Fruit fly (Drosophila melanogaster) whole organism, embryonic: ENCODE measurements around the gene sqh.
A peak's percentile ranks its signal among the peaks of the same experiment; 100 is the strongest.

Experiments
- Abd-B ChIP-seq: fragments of 200-800 bp; sonication (Bioruptor generic); optimal IDR thresholded peaks from 2 replicates; lab custom pipeline; 2018; ENCODE audit warnings: missing biosample characterization, mild to moderate bottlenecking, missing genetic modification characterization, moderate library complexity
- Atf3 ChIP-seq: fragments of 200-800 bp; sonication (Bioruptor generic); optimal IDR thresholded peaks from 3 replicates; lab custom pipeline; 2016; ENCODE audit warnings: missing biosample characterization, missing genetic modification characterization
- CG10959 ChIP-seq: fragments of 200-800 bp; sonication (Bioruptor generic); IDR thresholded peaks from 2 replicates; pipeline ENCODE4 v1.3.6; 2022; ENCODE audit warnings: missing biosample characterization, missing genetic modification characterization
- CG11093 ChIP-seq: fragments of 200-800 bp; sonication (Bioruptor generic); IDR thresholded peaks from 3 replicates; pipeline ENCODE4 v1.3.6; 2022; ENCODE audit warnings: missing biosample characterization, missing genetic modification characterization
- CG11398 ChIP-seq: fragments of 200-800 bp; sonication (Bioruptor generic); optimal IDR thresholded peaks from 2 replicates; lab custom pipeline; 2016; ENCODE audit warnings: missing biosample characterization, missing genetic modification characterization
- CG11456 ChIP-seq: fragments of 200-800 bp; sonication (Bioruptor generic); IDR thresholded peaks from 3 replicates; pipeline ENCODE4 v1.3.6; 2022; ENCODE audit warnings: missing biosample characterization, missing genetic modification characterization
- CG12942 ChIP-seq: fragments of 200-800 bp; sonication (Bioruptor generic); optimal IDR thresholded peaks from 3 replicates; lab custom pipeline; 2016; ENCODE audit warnings: missing biosample characterization, missing genetic modification characterization
- CG14667 ChIP-seq: fragments of 200-800 bp; sonication (Bioruptor generic); IDR thresholded peaks from 2 replicates; pipeline ENCODE4 v1.3.6; 2022; ENCODE audit warnings: missing biosample characterization, missing genetic modification characterization
- CG1602 ChIP-seq: fragments of 200-800 bp; sonication (Bioruptor generic); optimal IDR thresholded peaks from 3 replicates; lab custom pipeline; 2016; ENCODE audit warnings: missing biosample characterization, missing genetic modification characterization
- CG1603 ChIP-seq: fragments of 200-800 bp; sonication (Bioruptor generic); optimal IDR thresholded peaks from 2 replicates; lab custom pipeline; 2019; ENCODE audit warnings: missing biosample characterization, mild to moderate bottlenecking, missing genetic modification characterization, moderate library complexity
- CG17568 ChIP-seq: fragments of 200-800 bp; sonication (Bioruptor generic); optimal IDR thresholded peaks from 2 replicates; lab custom pipeline; 2018; ENCODE audit warnings: missing biosample characterization, mild to moderate bottlenecking, missing genetic modification characterization, moderate library complexity
- CG30431 ChIP-seq: fragments of 200-800 bp; sonication (Bioruptor generic); optimal IDR thresholded peaks from 2 replicates; lab custom pipeline; 2017; ENCODE audit warnings: missing biosample characterization, missing genetic modification characterization
- CG3065 ChIP-seq: fragments of 200-800 bp; sonication (Bioruptor generic); optimal IDR thresholded peaks from 2 replicates; lab custom pipeline; 2016; ENCODE audit warnings: missing biosample characterization, missing genetic modification characterization
- CG31224 ChIP-seq: fragments of 200-800 bp; sonication (Bioruptor generic); IDR thresholded peaks from 2 replicates; pipeline ENCODE4 v1.3.6; 2022; ENCODE audit warnings: missing biosample characterization, missing genetic modification characterization
- CG3281 ChIP-seq: fragments of 200-800 bp; sonication (Bioruptor generic); optimal IDR thresholded peaks from 3 replicates; lab custom pipeline; 2017; ENCODE audit warnings: missing biosample characterization, mild to moderate bottlenecking, missing genetic modification characterization
- CG34224 ChIP-seq: fragments of 200-800 bp; sonication (Bioruptor generic); IDR thresholded peaks from 3 replicates; pipeline ENCODE4 v1.3.6; 2022; ENCODE audit warnings: missing biosample characterization, missing genetic modification characterization; ENCODE audit not compliant: partially characterized antibody
- CG4282 ChIP-seq: fragments of 200-800 bp; sonication (Bioruptor generic); optimal IDR thresholded peaks from 2 replicates; lab custom pipeline; 2016; ENCODE audit warnings: missing biosample characterization, missing genetic modification characterization
- CG4424 ChIP-seq: fragments of 200-800 bp; sonication (Bioruptor generic); optimal IDR thresholded peaks from 3 replicates; lab custom pipeline; 2016; ENCODE audit warnings: missing biosample characterization, missing genetic modification characterization
- CG8944 ChIP-seq: fragments of 200-800 bp; sonication (Bioruptor generic); optimal IDR thresholded peaks from 3 replicates; lab custom pipeline; 2016; ENCODE audit warnings: missing biosample characterization, missing genetic modification characterization
- Dek ChIP-seq: fragments of 200-800 bp; sonication (Bioruptor generic); optimal IDR thresholded peaks from 3 replicates; lab custom pipeline; 2019; ENCODE audit warnings: missing biosample characterization, mild to moderate bottlenecking, missing genetic modification characterization, moderate library complexity
- Dfd ChIP-seq, 2 experiments: fragments of >200 bp; optimal IDR thresholded peaks; 2 replicates each; lab custom pipeline; 2017; ENCODE audit warnings: missing biosample characterization in 2 of 2, missing genetic modification characterization in 2 of 2
- Dip2 ChIP-seq: fragments of 200-800 bp; sonication (Bioruptor generic); IDR thresholded peaks from 2 replicates; pipeline ENCODE4 v1.3.6; 2022; ENCODE audit warnings: missing biosample characterization, missing genetic modification characterization
- Gug ChIP-seq: fragments of 200-800 bp; sonication (Bioruptor generic); IDR thresholded peaks from 4 replicates; pipeline ENCODE4 v1.3.6; 2022; ENCODE audit warnings: missing biosample characterization, missing genetic modification characterization
- H15 ChIP-seq: fragments of 200-800 bp; sonication (Bioruptor generic); IDR thresholded peaks from 3 replicates; pipeline ENCODE4 v1.3.6; 2022; ENCODE audit warnings: missing biosample characterization, missing genetic modification characterization
- HLH4C ChIP-seq: fragments of 200-800 bp; sonication (Bioruptor generic); IDR thresholded peaks from 3 replicates; pipeline ENCODE4 v1.3.6; 2022; ENCODE audit warnings: missing biosample characterization, missing genetic modification characterization; ENCODE audit not compliant: partially characterized antibody
- Hmx ChIP-seq: fragments of 200-800 bp; sonication (Bioruptor generic); optimal IDR thresholded peaks from 2 replicates; lab custom pipeline; 2016; ENCODE audit warnings: missing biosample characterization, missing genetic modification characterization
- Hr51 ChIP-seq, 2 experiments: fragments of 200-800 bp; sonication (Bioruptor generic); optimal IDR thresholded peaks; 2 replicates in 1 of 2; 3 replicates in 1 of 2; lab custom pipeline; 2016 to 2018; ENCODE audit warnings: missing biosample characterization in 2 of 2, missing genetic modification characterization in 2 of 2, mild to moderate bottlenecking in 1 of 2, moderate library complexity in 1 of 2
- Ravus ChIP-seq: fragments of 200-800 bp; sonication (Bioruptor generic); IDR thresholded peaks from 2 replicates; pipeline ENCODE4 v1.3.6; 2022; ENCODE audit warnings: missing biosample characterization, missing genetic modification characterization
- Side ChIP-seq: fragments of 200-800 bp; sonication (Bioruptor generic); optimal IDR thresholded peaks from 2 replicates; lab custom pipeline; 2016; ENCODE audit warnings: missing biosample characterization, missing genetic modification characterization
- Six4 ChIP-seq: fragments of 200-800 bp; sonication (Bioruptor generic); optimal IDR thresholded peaks from 2 replicates; lab custom pipeline; 2016; ENCODE audit warnings: missing biosample characterization, missing genetic modification characterization
- Sry-β ChIP-seq: fragments of 200-800 bp; sonication (Bioruptor generic); optimal IDR thresholded peaks from 2 replicates; lab custom pipeline; 2018; ENCODE audit warnings: missing biosample characterization, mild to moderate bottlenecking, missing genetic modification characterization, moderate library complexity
- Stat92E ChIP-seq, 3 experiments: fragments of >200 bp in 2 of 3; fragments of 200-800 bp in 1 of 3; sonication (Bioruptor generic) in 1 of 3; optimal IDR thresholded peaks; 2 replicates each; lab custom pipeline; 2017 to 2019; ENCODE audit warnings: missing biosample characterization in 3 of 3, missing genetic modification characterization in 3 of 3, mild to moderate bottlenecking in 1 of 3, moderate library complexity in 1 of 3
- Xrp1 ChIP-seq: fragments of 200-800 bp; sonication (Bioruptor generic); IDR thresholded peaks from 2 replicates; pipeline ENCODE4 v1.3.6; 2022; ENCODE audit warnings: missing biosample characterization, missing genetic modification characterization
- al ChIP-seq: fragments of 200-800 bp; sonication (Bioruptor generic); IDR thresholded peaks from 2 replicates; pipeline ENCODE4 v1.3.6; 2022; ENCODE audit warnings: missing biosample characterization, missing genetic modification characterization
- bigmax ChIP-seq: fragments of 200-800 bp; sonication (Bioruptor generic); optimal IDR thresholded peaks from 2 replicates; lab custom pipeline; 2018; ENCODE audit warnings: missing biosample characterization, mild to moderate bottlenecking, missing genetic modification characterization
- bowl ChIP-seq: fragments of 200-800 bp; sonication (Bioruptor generic); IDR thresholded peaks from 2 replicates; pipeline ENCODE4 v1.3.6; 2022; ENCODE audit warnings: missing biosample characterization, missing genetic modification characterization
- cato ChIP-seq: fragments of 200-800 bp; sonication (Bioruptor generic); optimal IDR thresholded peaks from 2 replicates; lab custom pipeline; 2016; ENCODE audit warnings: missing biosample characterization, missing genetic modification characterization, borderline replicate concordance
- caup ChIP-seq: fragments of 200-800 bp; sonication (Bioruptor generic); optimal IDR thresholded peaks from 3 replicates; lab custom pipeline; 2017; ENCODE audit warnings: missing biosample characterization, mild to moderate bottlenecking, missing genetic modification characterization, moderate library complexity; ENCODE audit not compliant: severe bottlenecking
- corto ChIP-seq: fragments of 200-800 bp; sonication (Bioruptor generic); optimal IDR thresholded peaks from 2 replicates; lab custom pipeline; 2016; ENCODE audit warnings: missing biosample characterization, mild to moderate bottlenecking, missing genetic modification characterization, moderate library complexity
- dpn ChIP-seq, 2 experiments: fragments of 200-800 bp; sonication (Bioruptor generic); optimal IDR thresholded peaks; 3 replicates each; lab custom pipeline; 2016; ENCODE audit warnings: missing biosample characterization in 2 of 2, missing genetic modification characterization in 2 of 2
- gcm2 ChIP-seq: fragments of 200-800 bp; sonication (Bioruptor generic); optimal IDR thresholded peaks from 2 replicates; lab custom pipeline; 2016; ENCODE audit warnings: missing biosample characterization, missing genetic modification characterization
- mam ChIP-seq: fragments of 200-800 bp; sonication (Bioruptor generic); optimal IDR thresholded peaks from 3 replicates; lab custom pipeline; 2016; ENCODE audit warnings: missing biosample characterization, missing genetic modification characterization
- pb ChIP-seq: fragments of 200-800 bp; sonication (Bioruptor generic); optimal IDR thresholded peaks from 3 replicates; lab custom pipeline; 2016; ENCODE audit warnings: missing biosample characterization, missing genetic modification characterization
- rib ChIP-seq: fragments of 200-800 bp; sonication (Bioruptor generic); IDR thresholded peaks from 2 replicates; pipeline ENCODE4 v1.3.6; 2022; ENCODE audit warnings: missing biosample characterization, missing genetic modification characterization
- slou ChIP-seq: fragments of 200-800 bp; sonication (Bioruptor generic); optimal IDR thresholded peaks from 3 replicates; lab custom pipeline; 2016; ENCODE audit warnings: missing biosample characterization, missing genetic modification characterization
- tio ChIP-seq: fragments of 200-800 bp; sonication (Bioruptor generic); optimal IDR thresholded peaks from 2 replicates; lab custom pipeline; 2017; ENCODE audit warnings: missing biosample characterization, missing genetic modification characterization, inconsistent platforms
- wor ChIP-seq: fragments of 200-800 bp; sonication (Bioruptor generic); IDR thresholded peaks from 2 replicates; pipeline ENCODE4 v1.3.6; 2022; ENCODE audit warnings: missing biosample characterization, missing genetic modification characterization
- zen ChIP-seq: fragments of 200-800 bp; sonication (Bioruptor generic); optimal IDR thresholded peaks from 3 replicates; lab custom pipeline; 2018; ENCODE audit warnings: missing biosample characterization, mild to moderate bottlenecking, missing genetic modification characterization, moderate library complexity
- zf30C ChIP-seq: fragments of 200-800 bp; sonication (Bioruptor generic); optimal IDR thresholded peaks from 3 replicates; lab custom pipeline; 2018; ENCODE audit warnings: missing biosample characterization, mild to moderate bottlenecking, missing genetic modification characterization
- zfh2 ChIP-seq: fragments of 200-800 bp; sonication (Bioruptor generic); optimal IDR thresholded peaks from 2 replicates; lab custom pipeline; 2016; ENCODE audit warnings: missing biosample characterization, missing genetic modification characterization

Gene sqh

dm6 chrX:6267187-6267711 lies 42.3 kb upstream of the sqh start, which contains the start of gene schlank (continued):
- TF ChIP-seq zfh2 (GFP tag; lab: Kevin White, UChicago): peak; percentile 51
- TF ChIP-seq Xrp1 (GFP tag; lab: Robert Waterston, UW): peak; percentile 46; the same call in 1 of the 2 replicates
- peak; percentile 58 for TF ChIP-seq Side (GFP tag; lab: Kevin White, UChicago)
- no peak for TF ChIP-seq pb
- TF ChIP-seq dpn (GFP tag; optimal IDR thresholded peaks at IDR 0.05; lab: Kevin White, UChicago): peak; percentile 56 to 57
- peak; percentile 20 for TF ChIP-seq caup
- peak; percentile 30 for TF ChIP-seq CG11398 (GFP tag; lab: Kevin White, UChicago)
- no peak for TF ChIP-seq CG17568
- no peak for TF ChIP-seq Dfd (GFP tag; optimal IDR thresholded peaks at IDR 0.05; lab: Kevin White, UChicago)
- no peak for TF ChIP-seq CG3281
- peak; percentile 38 for TF ChIP-seq CG4282
- TF ChIP-seq tio: no peak
- TF ChIP-seq Dek (tag; lab: Kevin White, UChicago): peak; percentile 35
- peak; percentile 60 for TF ChIP-seq CG1602 (GFP tag; lab: Kevin White, UChicago)
- no peak for TF ChIP-seq CG3065
- TF ChIP-seq HLH4C: no peak
- TF ChIP-seq Hmx (GFP tag; lab: Kevin White, UChicago): no peak
- no peak for TF ChIP-seq CG10959
- no peak for TF ChIP-seq gcm2 (GFP tag; lab: Kevin White, UChicago)
- peak in 1 of 3 experiments; percentile 19 for TF ChIP-seq Stat92E (GFP tag; optimal IDR thresholded peaks at IDR 0.05; lab: Kevin White, UChicago)
- TF ChIP-seq Ravus (GFP tag; lab: Robert Waterston, UW): 0 out of 2 replicates have a peak, but pooled peaks have one; percentile 8
- TF ChIP-seq CG12942: peak; percentile 29
- no peak for TF ChIP-seq wor (GFP tag; lab: Robert Waterston, UW)
- peak; percentile 55 for TF ChIP-seq CG8944 (GFP tag; lab: Kevin White, UChicago)
- TF ChIP-seq cato (GFP tag; lab: Kevin White, UChicago): no peak
- peak; percentile 39 for TF ChIP-seq CG14667 (GFP tag; lab: Robert Waterston, UW)
- TF ChIP-seq Gug (GFP tag; lab: Robert Waterston, UW): peak; percentile 67
- peak; percentile 60; the same call in 1 of the 3 replicates for TF ChIP-seq CG11456 (GFP tag; lab: Robert Waterston, UW)
- peak; percentile 24 for TF ChIP-seq zen (tag; lab: Kevin White, UChicago)
- TF ChIP-seq Atf3 (GFP tag; lab: Kevin White, UChicago): no peak
- TF ChIP-seq CG34224: no peak
- TF ChIP-seq CG31224: peak; percentile 56
- peak; percentile 41 for TF ChIP-seq Abd-B
- no peak for TF ChIP-seq Sry-β (GFP tag; lab: Kevin White, UChicago)
- TF ChIP-seq mam (GFP tag; lab: Kevin White, UChicago): peak; percentile 73
- TF ChIP-seq CG11093 (GFP tag; lab: Robert Waterston, UW): peak; percentile 51; the same call in 1 of the 3 replicates
- TF ChIP-seq CG4424 (GFP tag; lab: Kevin White, UChicago): peak; percentile 30
- TF ChIP-seq bigmax (GFP tag; lab: Kevin White, UChicago): no peak
- peak; percentile 8 for TF ChIP-seq Six4
- TF ChIP-seq al (GFP tag; lab: Robert Waterston, UW): no peak; the same call in 1 of the 2 replicates
- TF ChIP-seq slou (GFP tag; lab: Kevin White, UChicago): peak; percentile 20
- no peak for TF ChIP-seq rib (GFP tag; lab: Robert Waterston, UW)
- peak; percentile 45; the same call in 1 of the 3 replicates for TF ChIP-seq H15
- no peak for TF ChIP-seq Dip2 (GFP tag; lab: Robert Waterston, UW)
- no peak for TF ChIP-seq bowl (GFP tag; lab: Robert Waterston, UW)
- peak in 1 of 2 experiments; percentile 1 for TF ChIP-seq Hr51 (GFP tag; optimal IDR thresholded peaks at IDR 0.05; lab: Kevin White, UChicago)
- TF ChIP-seq CG30431 (GFP tag; lab: Kevin White, UChicago): peak; percentile 9
- TF ChIP-seq zf30C (GFP tag; lab: Kevin White, UChicago): no peak
- TF ChIP-seq CG1603 (tag; lab: Kevin White, UChicago): peak; percentile 45
- TF ChIP-seq corto: no peak
